Worm (Caenorhabditis elegans) whole organism, L1 larva: ENCODE data around the gene top-3.
A peak's percentile ranks its signal among the peaks of the same experiment; 100 is the strongest.

ENCODE experiments used
- C04F5.9 ChIP-seq: sonication (generic microtip); optimal IDR thresholded peaks from 2 replicates; lab custom pipeline; 2016; ENCODE audit warnings: missing genetic modification characterization, missing compliant biosample characterization
- C34B4.2 ChIP-seq: sonication (generic microtip); optimal IDR thresholded peaks from 2 replicates; lab custom pipeline; 2017; ENCODE audit warnings: mild to moderate bottlenecking, missing genetic modification characterization, missing compliant biosample characterization
- F16B12.6 ChIP-seq: fragments of 150-350 bp; optimal IDR thresholded peaks from 2 replicates; lab custom pipeline; 2014; ENCODE audit warnings: missing biosample characterization, missing genetic modification characterization
- aly-2 ChIP-seq: fragments of 150-350 bp; optimal IDR thresholded peaks from 2 replicates; lab custom pipeline; 2014; ENCODE audit warnings: missing biosample characterization, missing genetic modification characterization
- ama-1 ChIP-seq: fragments of 150-350 bp; optimal IDR thresholded peaks from 2 replicates; lab custom pipeline; 2014
- ceh-88 ChIP-seq: fragments of 200-800 bp; sonication (Bioruptor generic); IDR thresholded peaks from 2 replicates; pipeline ENCODE4 v1.3.6; 2022; ENCODE audit warnings: missing genetic modification characterization, missing compliant biosample characterization
- ceh-90 ChIP-seq: sonication (generic microtip); optimal IDR thresholded peaks from 2 replicates; lab custom pipeline; 2016; ENCODE audit warnings: missing genetic modification characterization, missing compliant biosample characterization
- dsc-1 ChIP-seq: sonication (generic microtip); optimal IDR thresholded peaks from 2 replicates; lab custom pipeline; 2016; ENCODE audit warnings: mild to moderate bottlenecking, missing genetic modification characterization, missing compliant biosample characterization
- egl-13 ChIP-seq: sonication (generic microtip); optimal IDR thresholded peaks from 2 replicates; lab custom pipeline; 2016; ENCODE audit warnings: missing genotype, missing genetic modification reagents, missing genetic modification characterization, missing compliant biosample characterization
- elt-3 ChIP-seq, 6 experiments: fragments of 150-350 bp in 1 of 6; sonication (generic microtip); optimal IDR thresholded peaks; 2 replicates each; lab custom pipeline; 2017 to 2018; ENCODE audit warnings: missing biosample characterization in 6 of 6, missing genetic modification characterization in 6 of 6, inconsistent platforms in 1 of 6
- fkh-10 ChIP-seq: sonication (generic microtip); optimal IDR thresholded peaks from 2 replicates; lab custom pipeline; 2017; ENCODE audit warnings: missing biosample characterization, missing genetic modification reagents, missing genetic modification characterization
- fkh-4 ChIP-seq: sonication (generic microtip); optimal IDR thresholded peaks from 2 replicates; lab custom pipeline; 2016; ENCODE audit warnings: missing compliant biosample characterization, missing genetic modification characterization, borderline replicate concordance
- fkh-8 ChIP-seq: sonication (generic microtip); optimal IDR thresholded peaks from 2 replicates; lab custom pipeline; 2016; ENCODE audit warnings: mild to moderate bottlenecking, missing genetic modification characterization, missing compliant biosample characterization
- fos-1 ChIP-seq: fragments of 150-350 bp; optimal IDR thresholded peaks from 2 replicates; lab custom pipeline; 2014; ENCODE audit warnings: missing biosample characterization, missing genetic modification characterization
- hlh-4 ChIP-seq: sonication (generic microtip); optimal IDR thresholded peaks from 2 replicates; lab custom pipeline; 2016; ENCODE audit warnings: mild to moderate bottlenecking, missing genetic modification characterization, missing compliant biosample characterization
- irx-1 ChIP-seq: sonication (generic microtip); optimal IDR thresholded peaks from 2 replicates; lab custom pipeline; 2016; ENCODE audit warnings: missing genetic modification characterization, missing compliant biosample characterization
- lin-13 ChIP-seq: fragments of 150-350 bp; optimal IDR thresholded peaks from 2 replicates; lab custom pipeline; 2014; ENCODE audit warnings: missing biosample characterization, missing genetic modification reagents, missing genetic modification characterization
- lin-14 ChIP-seq: fragments of 200-800 bp; sonication (Bioruptor generic); optimal IDR thresholded peaks from 2 replicates; lab custom pipeline; 2018; ENCODE audit warnings: mild to moderate bottlenecking, missing genetic modification characterization, moderate library complexity, missing compliant biosample characterization
- lin-15B ChIP-seq: fragments of 150-350 bp; sonication (generic microtip); optimal IDR thresholded peaks from 3 replicates; lab custom pipeline; 2014; ENCODE audit warnings: missing biosample characterization, missing genetic modification characterization
- lin-35 ChIP-seq, 2 experiments: fragments of 150-350 bp; optimal IDR thresholded peaks; 2 replicates each; lab custom pipeline; 2014; ENCODE audit warnings: missing biosample characterization in 2 of 2, missing genetic modification characterization in 2 of 2, missing genetic modification reagents in 2 of 2
- lsy-2 ChIP-seq, 2 experiments: fragments of 150-350 bp; optimal IDR thresholded peaks; 2 replicates each; lab custom pipeline; 2014; ENCODE audit warnings: missing biosample characterization in 2 of 2, missing genetic modification characterization in 2 of 2
- mdl-1 ChIP-seq, 2 experiments: fragments of 150-350 bp; optimal IDR thresholded peaks; 2 replicates each; lab custom pipeline; 2014 to 2017; ENCODE audit warnings: missing biosample characterization in 2 of 2, missing genetic modification characterization in 2 of 2, inconsistent platforms in 1 of 2
- nhr-11 ChIP-seq: fragments of 150-350 bp; optimal IDR thresholded peaks from 2 replicates; lab custom pipeline; 2014; ENCODE audit warnings: missing biosample characterization, missing genetic modification characterization
- nhr-12 ChIP-seq: sonication (generic microtip); optimal IDR thresholded peaks from 2 replicates; lab custom pipeline; 2017; ENCODE audit warnings: missing biosample characterization, missing genetic modification characterization
- nhr-19 ChIP-seq: fragments of 200-800 bp; sonication (Bioruptor generic); conservative IDR thresholded peaks from 2 replicates; pipeline ENCODE4 v1.3.6; 2022; ENCODE audit warnings: missing genetic modification characterization, missing compliant biosample characterization
- nhr-20 ChIP-seq: sonication (generic microtip); optimal IDR thresholded peaks from 2 replicates; lab custom pipeline; 2016; ENCODE audit warnings: mild to moderate bottlenecking, missing genetic modification characterization, missing compliant biosample characterization
- nhr-237 ChIP-seq: fragments of 150-350 bp; optimal IDR thresholded peaks from 2 replicates; lab custom pipeline; 2014; ENCODE audit warnings: missing biosample characterization, missing genetic modification characterization
- nhr-47 ChIP-seq: sonication (generic microtip); optimal IDR thresholded peaks from 2 replicates; lab custom pipeline; 2016; ENCODE audit warnings: mild to moderate bottlenecking, missing genetic modification characterization, moderate library complexity, missing compliant biosample characterization
- nhr-76 ChIP-seq: sonication (generic microtip); optimal IDR thresholded peaks from 2 replicates; lab custom pipeline; 2017; ENCODE audit warnings: missing biosample characterization, missing genetic modification characterization
- nhr-85 ChIP-seq: sonication (generic microtip); peaks from one replicate; lab custom pipeline; 2016; ENCODE audit warnings: missing genetic modification characterization, inconsistent platforms, missing compliant biosample characterization
- nhr-90 ChIP-seq: sonication (generic microtip); optimal IDR thresholded peaks from 2 replicates; lab custom pipeline; 2016; ENCODE audit warnings: mild to moderate bottlenecking, missing genetic modification characterization, missing compliant biosample characterization; ENCODE audit not compliant: poor library complexity
- pag-3 ChIP-seq: sonication (generic microtip); optimal IDR thresholded peaks from 2 replicates; lab custom pipeline; 2017; ENCODE audit warnings: missing genetic modification characterization, mild to moderate bottlenecking, missing compliant biosample characterization, antibody characterized with exemption, borderline replicate concordance; ENCODE audit not compliant: insufficient read depth
- pqm-1 ChIP-seq: sonication (generic microtip); optimal IDR thresholded peaks from 3 replicates; lab custom pipeline; 2017; ENCODE audit warnings: missing biosample characterization, missing genetic modification characterization
- rnt-1 ChIP-seq: sonication (generic microtip); optimal IDR thresholded peaks from 2 replicates; lab custom pipeline; 2016; ENCODE audit warnings: mild to moderate bottlenecking, missing genetic modification characterization, moderate library complexity, missing compliant biosample characterization
- skn-1 ChIP-seq: fragments of 150-350 bp; optimal IDR thresholded peaks from 2 replicates; lab custom pipeline; 2014; ENCODE audit warnings: missing biosample characterization, missing genetic modification characterization
- snpc-4 ChIP-seq: fragments of 150-350 bp; optimal IDR thresholded peaks from 2 replicates; lab custom pipeline; 2014; ENCODE audit warnings: missing biosample characterization, missing genetic modification characterization
- sup-37 ChIP-seq: fragments of 200-800 bp; sonication (Bioruptor generic); optimal IDR thresholded peaks from 2 replicates; lab custom pipeline; 2018; ENCODE audit warnings: mild to moderate bottlenecking, missing genetic modification characterization, missing compliant biosample characterization
- swsn-7 ChIP-seq: sonication (generic microtip); optimal IDR thresholded peaks from 2 replicates; lab custom pipeline; 2016; ENCODE audit warnings: missing genetic modification characterization, missing compliant biosample characterization
- tbx-2 ChIP-seq: sonication (generic microtip); optimal IDR thresholded peaks from 2 replicates; lab custom pipeline; 2016; ENCODE audit warnings: missing genetic modification characterization, missing compliant biosample characterization
- unc-130 ChIP-seq: fragments of 150-350 bp; optimal IDR thresholded peaks from 2 replicates; lab custom pipeline; 2017; ENCODE audit warnings: missing biosample characterization, missing genetic modification characterization, inconsistent platforms
- unc-30 ChIP-seq: sonication (generic microtip); optimal IDR thresholded peaks from 2 replicates; lab custom pipeline; 2017; ENCODE audit warnings: missing biosample characterization, missing genetic modification characterization
- unc-86 ChIP-seq: sonication (generic microtip); optimal IDR thresholded peaks from 2 replicates; lab custom pipeline; 2016; ENCODE audit warnings: missing genetic modification characterization, missing compliant biosample characterization
- vab-15 ChIP-seq: sonication (generic microtip); optimal IDR thresholded peaks from 2 replicates; lab custom pipeline; 2017; ENCODE audit warnings: missing genotype, mild to moderate bottlenecking, missing genetic modification characterization, missing compliant biosample characterization
- xbp-1 ChIP-seq: sonication (generic microtip); optimal IDR thresholded peaks from 2 replicates; lab custom pipeline; 2016; ENCODE audit warnings: missing genetic modification characterization, missing compliant biosample characterization
- zip-4 ChIP-seq: fragments of 200-800 bp; sonication (Bioruptor generic); optimal IDR thresholded peaks from 2 replicates; lab custom pipeline; 2018; ENCODE audit warnings: mild to moderate bottlenecking, missing genetic modification characterization, moderate library complexity, missing compliant biosample characterization
- ztf-11 ChIP-seq, 2 experiments: sonication (generic microtip); optimal IDR thresholded peaks; 2 replicates each; lab custom pipeline; 2016 to 2017; ENCODE audit warnings: missing genetic modification characterization in 2 of 2, missing biosample characterization in 1 of 2, missing compliant biosample characterization in 1 of 2

The top-3 gene

ce11 chrIII:12009764-12010163 lies 49.8 kb upstream of the top-3 start (continued):
- TF ChIP-seq nhr-76 (no peak), lsy-2 (tag; optimal IDR thresholded peaks at IDR 0.05; lab: Kevin White, UChicago) (peak in 1 of 2 experiments; percentile 34), unc-30 (tag; lab: Kevin White, UChicago) (no peak), lin-15B (tag; lab: Kevin White, UChicago) (no peak), snpc-4 (tag; lab: Kevin White, UChicago) (no peak), dsc-1 (no peak), irx-1 (tag; lab: Kevin White, UChicago) (no peak), fkh-8 (tag; lab: Kevin White, UChicago) (no peak), ceh-88 (GFP tag; lab: Robert Waterston, UW) (no peak), nhr-90 (tag; lab: Kevin White, UChicago) (no peak), nhr-47 (peak; percentile 7), zip-4 (GFP tag; lab: Kevin White, UChicago) (no peak), nhr-237 (no peak), unc-86 (tag; lab: Kevin White, UChicago) (no peak), lin-13 (GFP tag; lab: Kevin White, UChicago) (no peak), rnt-1 (no peak), swsn-7 (tag; lab: Kevin White, UChicago) (no peak), unc-130 (tag; lab: Kevin White, UChicago) (no peak), aly-2 (no peak), egl-13 (tag; lab: Kevin White, UChicago) (no peak), ztf-11 (tag; optimal IDR thresholded peaks at IDR 0.05; lab: Kevin White, UChicago) (no peak), sup-37 (GFP tag; lab: Kevin White, UChicago) (no peak), nhr-19 (0 out of 2 replicates have a peak, but pooled peaks have one; percentile 18), vab-15 (tag; lab: Kevin White, UChicago) (no peak), lin-14 (peak; percentile 64), tbx-2 (tag; lab: Kevin White, UChicago) (no peak), fkh-4 (tag; lab: Kevin White, UChicago) (no peak), C34B4.2 (tag; lab: Kevin White, UChicago) (no peak), lin-35 (GFP tag; optimal IDR thresholded peaks at IDR 0.05; lab: Kevin White, UChicago) (peak in 1 of 2 experiments; percentile 51), xbp-1 (tag; lab: Kevin White, UChicago) (peak; percentile 67), nhr-85 (tag; lab: Kevin White, UChicago) (peak; percentile 94), nhr-12 (tag; lab: Kevin White, UChicago) (no peak), fos-1 (tag; lab: Kevin White, UChicago) (no peak), nhr-11 (tag; lab: Kevin White, UChicago) (no peak), elt-3 (tag; optimal IDR thresholded peaks at IDR 0.05; lab: Kevin White, UChicago) (no peak), mdl-1 (tag; optimal IDR thresholded peaks at IDR 0.05; lab: Kevin White, UChicago) (no peak), ceh-90 (no peak), skn-1 (tag; lab: Kevin White, UChicago) (no peak), pag-3 (tag; lab: Kevin White, UChicago) (no peak), C04F5.9 (no peak), ama-1 (lab: Kevin White, UChicago) (no peak), hlh-4 (tag; lab: Kevin White, UChicago) (no peak), nhr-20 (tag; lab: Kevin White, UChicago) (peak; percentile 60), fkh-10 (no peak), pqm-1 (tag; lab: Kevin White, UChicago) (no peak), F16B12.6 (tag; lab: Kevin White, UChicago) (no peak)
- TF ChIP-seq, all 84 proteins: peak for 13
